Fruit fly (Drosophila melanogaster): Measurements from ENCODE around the gene Ir100a.
A peak's percentile ranks its signal among the peaks of the same experiment; 100 is the strongest.

Ir100a gene

dm6 chr3R:31812117-31812975 lies 11.6 kb downstream of the Ir100a start, which contains the start of the genes FeCH and RhoGAP100F (continued):
- TF ChIP-seq Ets65A (GFP tag) (peak; percentile 29), CG3281 (GFP tag; optimal IDR thresholded peaks at IDR 0.05) (no peak), CG17385 (GFP tag; optimal IDR thresholded peaks at IDR 0.05) (no peak), Chrac-16 (GFP tag; optimal IDR thresholded peaks at IDR 0.05) (no peak), z (GFP tag; IDR thresholded peaks at IDR 0.05) (no peak), CG3847 (GFP tag; IDR thresholded peaks at IDR 0.05) (no peak), sc (optimal IDR thresholded peaks at IDR 0.05) (no peak), sc (GFP tag; optimal IDR thresholded peaks at IDR 0.05) (no peak), CG5953 (GFP tag; IDR thresholded peaks at IDR 0.05) (no peak), CG14965 (GFP tag; optimal IDR thresholded peaks at IDR 0.05; ENCODE audit: borderline replicate concordance) (no peak), CG10321 (GFP tag; IDR thresholded peaks at IDR 0.05) (peak; percentile 59), Dad (GFP tag; optimal IDR thresholded peaks at IDR 0.05) (no peak), CG16863 (GFP tag; optimal IDR thresholded peaks at IDR 0.05) (no peak), Max (GFP tag; optimal IDR thresholded peaks at IDR 0.05) (no peak), Sry-δ (GFP tag; optimal IDR thresholded peaks at IDR 0.05) (no peak), CG17912 (GFP tag; optimal IDR thresholded peaks at IDR 0.05) (no peak), CG11247 (GFP tag; IDR thresholded peaks at IDR 0.05) (no peak), CG11085 (GFP tag; IDR thresholded peaks at IDR 0.05) (no peak), stwl (tag; optimal IDR thresholded peaks at IDR 0.05) (peak; percentile 61), Dip2 (GFP tag; IDR thresholded peaks at IDR 0.05) (peak; percentile 87), psq (GFP tag; optimal IDR thresholded peaks at IDR 0.05) (no peak), grau (tag; optimal IDR thresholded peaks at IDR 0.05) (no peak), CG14860 (GFP tag; IDR thresholded peaks at IDR 0.05; ENCODE audit: partially characterized antibody) (no peak), Meics (GFP tag; optimal IDR thresholded peaks at IDR 0.05) (no peak), trem (tag; optimal IDR thresholded peaks at IDR 0.05) (peak; percentile 43), zen (tag; optimal IDR thresholded peaks at IDR 0.05) (no peak), btn (GFP tag; optimal IDR thresholded peaks at IDR 0.05) (no peak), Hr3 (GFP tag; optimal IDR thresholded peaks at IDR 0.05) (peak; percentile 49), chm (GFP tag; IDR thresholded peaks at IDR 0.05) (no peak), CG7839 (tag; optimal IDR thresholded peaks at IDR 0.05) (no peak), CG6683 (GFP tag; optimal IDR thresholded peaks at IDR 0.05) (no peak), Atf6 (GFP tag; IDR thresholded peaks at IDR 0.05) (no peak), dmrt11E (tag; optimal IDR thresholded peaks at IDR 0.05) (no peak), HmgZ (tag; optimal IDR thresholded peaks at IDR 0.05) (peak; percentile 2), wor (GFP tag; IDR thresholded peaks at IDR 0.05) (no peak), ftz-f1 (GFP tag; optimal IDR thresholded peaks at IDR 0.05) (no peak), twi (tag; optimal IDR thresholded peaks at IDR 0.05) (no peak), CG15514 (GFP tag; optimal IDR thresholded peaks at IDR 0.05) (peak; percentile 32), bigmax (GFP tag; optimal IDR thresholded peaks at IDR 0.05) (no peak), Dfd (GFP tag; optimal IDR thresholded peaks at IDR 0.05) (no peak), B-H1 (GFP tag; IDR thresholded peaks at IDR 0.05) (no peak)

DNA sequence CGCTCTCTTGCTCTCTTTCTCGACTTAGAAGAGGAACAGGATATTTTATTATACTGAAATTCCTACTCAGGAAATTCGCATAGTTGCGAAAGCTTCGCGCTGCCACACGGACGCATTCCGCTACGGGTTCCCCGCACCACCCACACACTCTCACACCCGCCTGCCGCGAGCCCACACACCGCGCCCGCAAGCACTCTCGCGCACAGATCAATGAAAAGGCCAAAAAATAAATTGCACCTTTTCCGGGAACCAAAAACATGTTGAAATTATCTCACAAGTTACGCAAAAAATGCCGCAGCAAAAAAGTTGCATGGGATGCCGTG lies 12.2 kb downstream of the Ir100a start:
- no peak for TF ChIP-seq tio (GFP tag; optimal IDR thresholded peaks at IDR 0.05)
- no peak for TF ChIP-seq croc (GFP tag; conservative IDR thresholded peaks at IDR 0.05)
- peak; percentile 74 for TF ChIP-seq sd (tag; optimal IDR thresholded peaks at IDR 0.05)
- TF ChIP-seq hth (optimal IDR thresholded peaks at IDR 0.05) = no peak
- TF ChIP-seq gsb-n (tag; optimal IDR thresholded peaks at IDR 0.05) = no peak
- no peak for TF ChIP-seq esg (GFP tag; conservative IDR thresholded peaks at IDR 0.05)
- TF ChIP-seq Opbp (GFP tag; IDR thresholded peaks at IDR 0.05; ENCODE audit: partially characterized antibody) = peak; percentile 61; the same call in 1 of the 3 replicates
- TF ChIP-seq crol (GFP tag; IDR thresholded peaks at IDR 0.05) = peak; percentile 66
- no peak for TF ChIP-seq Deaf1 (tag; optimal IDR thresholded peaks at IDR 0.05)
- TF ChIP-seq bigmax (GFP tag; optimal IDR thresholded peaks at IDR 0.05) = no peak
- TF ChIP-seq nerfin-1 (tag; optimal IDR thresholded peaks at IDR 0.05) = peak; percentile 97
- peak in 1 of 2 experiments; percentile 31 for TF ChIP-seq Trl (optimal IDR thresholded peaks at IDR 0.05)
- TF ChIP-seq Trl (GFP tag; optimal IDR thresholded peaks at IDR 0.05) = no peak
- no peak for TF ChIP-seq slp2 (GFP tag; optimal IDR thresholded peaks at IDR 0.05)

Measured in whole organism, embryonic.